Worm (Caenorhabditis elegans): Measurements from ENCODE around the gene F13D2.1.

ce11 chrX:11162778-11163584 is 26.4 kb downstream of the F13D2.1 start:
- TF ChIP-seq mdl-1 (tag; optimal IDR thresholded peaks at IDR 0.05), result no peak
- TF ChIP-seq sma-9 (GFP tag; optimal IDR thresholded peaks at IDR 0.05), result no peak
- TF ChIP-seq sma-9 (tag; optimal IDR thresholded peaks at IDR 0.05), result no peak
- no peak for TF ChIP-seq lsy-2 (tag; optimal IDR thresholded peaks at IDR 0.05)
- TF ChIP-seq elt-3 (tag; optimal IDR thresholded peaks at IDR 0.05), result no peak
- no peak for TF ChIP-seq ceh-82 (tag; optimal IDR thresholded peaks at IDR 0.05)
- TF ChIP-seq ztf-11 (tag; optimal IDR thresholded peaks at IDR 0.05), result no peak
